Worm (Caenorhabditis elegans) whole organism, mixed stage, embryonic: ENCODE measurements around the gene K01H12.4.
A peak's percentile ranks its signal among the peaks of the same experiment; 100 is the strongest.

Source experiments
- M03D4.4 ChIP-seq: sonication (generic microtip); optimal IDR thresholded peaks from 2 replicates; lab custom pipeline; 2017; ENCODE audit warnings: mild to moderate bottlenecking, missing genetic modification characterization, missing compliant biosample characterization
- bed-3 ChIP-seq: fragments of 200-800 bp; sonication (Bioruptor generic); optimal IDR thresholded peaks from 3 replicates; lab custom pipeline; 2018; ENCODE audit warnings: mild to moderate bottlenecking, missing genetic modification characterization, moderate library complexity, missing compliant biosample characterization
- blmp-1 ChIP-seq: fragments of 150-350 bp; optimal IDR thresholded peaks from 2 replicates; lab custom pipeline; 2014; ENCODE audit warnings: missing biosample characterization, missing genetic modification characterization
- ceh-39 ChIP-seq: fragments of 150-350 bp; optimal IDR thresholded peaks from 2 replicates; lab custom pipeline; 2014; ENCODE audit warnings: missing biosample characterization, missing genetic modification characterization
- ceh-43 ChIP-seq: fragments of 200-800 bp; sonication (Bioruptor generic); optimal IDR thresholded peaks from 2 replicates; lab custom pipeline; 2018; ENCODE audit warnings: mild to moderate bottlenecking, missing genetic modification characterization, moderate library complexity, missing compliant biosample characterization
- ceh-83 ChIP-seq: fragments of 200-800 bp; sonication (Bioruptor generic); optimal IDR thresholded peaks from 2 replicates; lab custom pipeline; 2018; ENCODE audit warnings: mild to moderate bottlenecking, missing genetic modification characterization, missing compliant biosample characterization
- cnd-1 ChIP-seq: fragments of 200-800 bp; sonication (Bioruptor generic); optimal IDR thresholded peaks from 2 replicates; lab custom pipeline; 2018; ENCODE audit warnings: mild to moderate bottlenecking, missing genetic modification characterization, missing compliant biosample characterization
- drap-1 ChIP-seq: fragments of 200-800 bp; sonication (Bioruptor generic); optimal IDR thresholded peaks from 3 replicates; lab custom pipeline; 2018; ENCODE audit warnings: mild to moderate bottlenecking, missing genetic modification characterization, missing compliant biosample characterization
- elt-3 ChIP-seq: fragments of 150-350 bp; optimal IDR thresholded peaks from 2 replicates; lab custom pipeline; 2014; ENCODE audit warnings: missing biosample characterization, missing genetic modification characterization
- flh-1 ChIP-seq: fragments of 200-800 bp; sonication (Bioruptor generic); optimal IDR thresholded peaks from 2 replicates; lab custom pipeline; 2018; ENCODE audit warnings: mild to moderate bottlenecking, missing genetic modification characterization, moderate library complexity, missing compliant biosample characterization
- hlh-1 ChIP-seq: fragments of 150-350 bp; optimal IDR thresholded peaks from 2 replicates; lab custom pipeline; 2014; ENCODE audit warnings: missing biosample characterization, missing genetic modification reagents, missing genetic modification characterization
- lin-13 ChIP-seq: fragments of 150-350 bp; optimal IDR thresholded peaks from 2 replicates; lab custom pipeline; 2014; ENCODE audit warnings: missing biosample characterization, missing genetic modification characterization
- lin-32 ChIP-seq: fragments of 200-800 bp; sonication (Bioruptor generic); optimal IDR thresholded peaks from 2 replicates; lab custom pipeline; 2018; ENCODE audit warnings: mild to moderate bottlenecking, missing genetic modification characterization, missing compliant biosample characterization
- lsy-2 ChIP-seq: fragments of 150-350 bp; optimal IDR thresholded peaks from 2 replicates; lab custom pipeline; 2014; ENCODE audit warnings: missing biosample characterization, missing genetic modification characterization
- mab-5 ChIP-seq: fragments of 150-350 bp; optimal IDR thresholded peaks from 2 replicates; lab custom pipeline; 2014; ENCODE audit warnings: missing biosample characterization, missing genetic modification characterization
- mep-1 ChIP-seq: fragments of 150-350 bp; optimal IDR thresholded peaks from 2 replicates; lab custom pipeline; 2017; ENCODE audit warnings: missing biosample characterization, missing genetic modification reagents, missing genetic modification characterization, inconsistent platforms
- mls-2 ChIP-seq: sonication (generic microtip); optimal IDR thresholded peaks from 2 replicates; lab custom pipeline; 2016; ENCODE audit warnings: mild to moderate bottlenecking, missing genetic modification characterization, moderate library complexity, missing compliant biosample characterization
- nhr-12 ChIP-seq: fragments of 150-350 bp; optimal IDR thresholded peaks from 2 replicates; lab custom pipeline; 2014; ENCODE audit warnings: missing biosample characterization, missing genetic modification characterization
- nhr-2 ChIP-seq: fragments of 150-350 bp; optimal IDR thresholded peaks from 2 replicates; lab custom pipeline; 2014; ENCODE audit warnings: missing biosample characterization, missing genetic modification characterization
- nhr-237 ChIP-seq: fragments of 150-350 bp; optimal IDR thresholded peaks from 2 replicates; lab custom pipeline; 2014; ENCODE audit warnings: missing biosample characterization, missing genetic modification characterization
- nhr-28 ChIP-seq: fragments of 150-350 bp; optimal IDR thresholded peaks from 2 replicates; lab custom pipeline; 2014; ENCODE audit warnings: missing biosample characterization, missing genetic modification characterization
- nhr-76 ChIP-seq: sonication (generic microtip); optimal IDR thresholded peaks from 2 replicates; lab custom pipeline; 2017; ENCODE audit warnings: missing biosample characterization, missing genetic modification characterization
- pha-4 ChIP-seq: fragments of 150-350 bp; optimal IDR thresholded peaks from 2 replicates; lab custom pipeline; 2018; ENCODE audit warnings: missing biosample characterization, missing genetic modification reagents, missing genetic modification characterization
- snpc-4 ChIP-seq: fragments of 150-350 bp; optimal IDR thresholded peaks from 2 replicates; lab custom pipeline; 2014; ENCODE audit warnings: missing biosample characterization, missing genetic modification characterization
- sptf-1 ChIP-seq: sonication (generic microtip); optimal IDR thresholded peaks from 2 replicates; lab custom pipeline; 2017; ENCODE audit warnings: mild to moderate bottlenecking, missing genetic modification characterization, moderate library complexity, missing compliant biosample characterization
- tbx-8 ChIP-seq: fragments of 200-800 bp; sonication (Bioruptor generic); optimal IDR thresholded peaks from 2 replicates; lab custom pipeline; 2018; ENCODE audit warnings: mild to moderate bottlenecking, missing genetic modification characterization, moderate library complexity, missing compliant biosample characterization
- unc-120 ChIP-seq: sonication (generic microtip); optimal IDR thresholded peaks from 2 replicates; lab custom pipeline; 2017; ENCODE audit warnings: missing genetic modification characterization, missing compliant biosample characterization; ENCODE audit not compliant: poor library complexity, severe bottlenecking
- unc-39 ChIP-seq: fragments of 150-350 bp; optimal IDR thresholded peaks from 2 replicates; lab custom pipeline; 2014; ENCODE audit warnings: missing biosample characterization, missing genetic modification characterization
- unc-62 ChIP-seq: fragments of 150-350 bp; optimal IDR thresholded peaks from 2 replicates; lab custom pipeline; 2014; ENCODE audit warnings: missing biosample characterization, missing genetic modification reagents, missing genetic modification characterization
- zip-8 ChIP-seq: fragments of 150-350 bp; optimal IDR thresholded peaks from 2 replicates; lab custom pipeline; 2014; ENCODE audit warnings: missing biosample characterization, missing genetic modification characterization
- ztf-11 ChIP-seq: fragments of 150-350 bp; optimal IDR thresholded peaks from 2 replicates; lab custom pipeline; 2014; ENCODE audit warnings: missing biosample characterization, missing genetic modification characterization

Gene K01H12.4

ce11 chrIV:9718396-9718795, 5.5 kb downstream of the K01H12.4 start:
- TF ChIP-seq ceh-43 (GFP tag; lab: Kevin White, UChicago) (no peak), tbx-8 (no peak), lin-32 (GFP tag; lab: Kevin White, UChicago) (no peak), nhr-12 (tag; lab: Kevin White, UChicago) (no peak), nhr-237 (tag; lab: Kevin White, UChicago) (no peak), hlh-1 (tag; lab: Kevin White, UChicago) (no peak), unc-120 (tag; lab: Kevin White, UChicago) (peak; percentile 75), flh-1 (no peak), unc-62 (GFP tag; lab: Kevin White, UChicago) (peak; percentile 75), nhr-2 (tag; lab: Kevin White, UChicago) (no peak), pha-4 (tag; lab: Kevin White, UChicago) (no peak), nhr-76 (tag; lab: Kevin White, UChicago) (no peak), blmp-1 (tag; lab: Kevin White, UChicago) (no peak), lsy-2 (tag; lab: Kevin White, UChicago) (peak; percentile 47), M03D4.4 (tag; lab: Kevin White, UChicago) (no peak), sptf-1 (tag; lab: Kevin White, UChicago) (no peak), mep-1 (peak; percentile 20), drap-1 (no peak)

ce11 chrIV:9723185-9723584, 10.3 kb downstream of the K01H12.4 start:
- TF ChIP-seq mep-1 (no peak), ceh-39 (no peak), nhr-2 (tag; lab: Kevin White, UChicago) (no peak), M03D4.4 (tag; lab: Kevin White, UChicago) (no peak), nhr-237 (tag; lab: Kevin White, UChicago) (no peak), bed-3 (GFP tag; lab: Kevin White, UChicago) (no peak), flh-1 (no peak), pha-4 (tag; lab: Kevin White, UChicago) (no peak), sptf-1 (tag; lab: Kevin White, UChicago) (no peak), elt-3 (tag; lab: Kevin White, UChicago) (no peak), unc-120 (tag; lab: Kevin White, UChicago) (no peak), drap-1 (no peak), ztf-11 (tag; lab: Kevin White, UChicago) (no peak), lsy-2 (tag; lab: Kevin White, UChicago) (no peak), nhr-28 (tag; lab: Kevin White, UChicago) (no peak), mab-5 (tag; lab: Kevin White, UChicago) (no peak), unc-39 (tag; lab: Kevin White, UChicago) (no peak), snpc-4 (tag; lab: Kevin White, UChicago) (no peak), zip-8 (tag; lab: Kevin White, UChicago) (no peak), lin-13 (no peak)

- TF ChIP-seq snpc-4 (tag; lab: Kevin White, UChicago), result no peak
- no peak for TF ChIP-seq ceh-43 (GFP tag; lab: Kevin White, UChicago)
- TF ChIP-seq unc-39 (tag; lab: Kevin White, UChicago), result no peak
- no peak for TF ChIP-seq ceh-83 (GFP tag; lab: Kevin White, UChicago)
- no peak for TF ChIP-seq elt-3 (tag; lab: Kevin White, UChicago)
- no peak for TF ChIP-seq mab-5 (tag; lab: Kevin White, UChicago)
- no peak for TF ChIP-seq M03D4.4 (tag; lab: Kevin White, UChicago)
- TF ChIP-seq bed-3 (GFP tag; lab: Kevin White, UChicago), result no peak
- TF ChIP-seq ztf-11 (tag; lab: Kevin White, UChicago), result no peak
- TF ChIP-seq mls-2 (tag; lab: Kevin White, UChicago), result no peak
- TF ChIP-seq lin-32 (GFP tag; lab: Kevin White, UChicago), result no peak
- TF ChIP-seq tbx-8, result no peak
- no peak for TF ChIP-seq hlh-1 (tag; lab: Kevin White, UChicago)
- TF ChIP-seq unc-120 (tag; lab: Kevin White, UChicago), result no peak
- no peak for TF ChIP-seq cnd-1 (tag; lab: Kevin White, UChicago)
- no peak for TF ChIP-seq pha-4 (tag; lab: Kevin White, UChicago)
- TF ChIP-seq ceh-39, result no peak
These were observed 12.1 kb downstream of the K01H12.4 start, which contains the start of the genes nhr-138 and C28D4.18 for ce11 chrIV:9724948-9725347. Gene nhr-138 (plus strand): TSS chrIV:9725251. Gene C28D4.18 (plus strand): TSS chrIV:9725280.

ce11 chrIV:9725468-9725985, 12.6 kb downstream of the K01H12.4 start:
- no peak for TF ChIP-seq unc-39 (tag; lab: Kevin White, UChicago)
- no peak for TF ChIP-seq lin-13
- TF ChIP-seq nhr-76 (tag; lab: Kevin White, UChicago), result no peak
- no peak for TF ChIP-seq nhr-2 (tag; lab: Kevin White, UChicago)
- TF ChIP-seq nhr-12 (tag; lab: Kevin White, UChicago), result no peak
- no peak for TF ChIP-seq pha-4 (tag; lab: Kevin White, UChicago)
- TF ChIP-seq ceh-43 (GFP tag; lab: Kevin White, UChicago), result no peak
- TF ChIP-seq cnd-1 (tag; lab: Kevin White, UChicago), result no peak
- no peak for TF ChIP-seq hlh-1 (tag; lab: Kevin White, UChicago)
- TF ChIP-seq mep-1, result no peak
- TF ChIP-seq unc-62 (GFP tag; lab: Kevin White, UChicago), result no peak
- no peak for TF ChIP-seq ceh-39
- TF ChIP-seq M03D4.4 (tag; lab: Kevin White, UChicago), result no peak
